Worm (Caenorhabditis elegans) whole organism, early embryonic: ENCODE measurements around the gene T04C9.1.

ENCODE experiments used
- B0310.2 ChIP-seq: sonication (generic microtip); optimal IDR thresholded peaks from 2 replicates; lab custom pipeline; 2016; ENCODE audit warnings: mild to moderate bottlenecking, missing genetic modification characterization, missing compliant biosample characterization
- F13C5.2 ChIP-seq: sonication (generic microtip); optimal IDR thresholded peaks from 2 replicates; lab custom pipeline; 2017; ENCODE audit warnings: mild to moderate bottlenecking, missing genetic modification characterization, inconsistent platforms, missing compliant biosample characterization
- aly-1 ChIP-seq: sonication (generic microtip); optimal IDR thresholded peaks from 2 replicates; lab custom pipeline; 2016; ENCODE audit warnings: missing genetic modification characterization, missing compliant biosample characterization
- ama-1 ChIP-seq: fragments of 150-350 bp; optimal IDR thresholded peaks from 2 replicates; lab custom pipeline; 2014
- ceh-13 ChIP-seq: fragments of 200-800 bp; sonication (Bioruptor generic); optimal IDR thresholded peaks from 2 replicates; lab custom pipeline; 2018; ENCODE audit warnings: mild to moderate bottlenecking, missing genetic modification characterization, missing compliant biosample characterization
- ceh-36 ChIP-seq: sonication (generic microtip); optimal IDR thresholded peaks from 2 replicates; lab custom pipeline; 2016; ENCODE audit warnings: missing genetic modification characterization, inconsistent platforms, missing compliant biosample characterization
- ets-7 ChIP-seq: sonication (generic microtip); optimal IDR thresholded peaks from 2 replicates; lab custom pipeline; 2016; ENCODE audit warnings: missing genotype, missing genetic modification characterization, missing compliant biosample characterization
- flt-1 ChIP-seq: fragments of 200-800 bp; sonication (Bioruptor generic); IDR thresholded peaks from 2 replicates; pipeline ENCODE4 v1.3.6; 2022; ENCODE audit warnings: missing genetic modification characterization, missing compliant biosample characterization
- hmg-4 ChIP-seq: fragments of 200-800 bp; sonication (Bioruptor generic); optimal IDR thresholded peaks from 2 replicates; lab custom pipeline; 2018; ENCODE audit warnings: mild to moderate bottlenecking, missing genetic modification characterization, missing compliant biosample characterization
- hnd-1 ChIP-seq: sonication (generic microtip); optimal IDR thresholded peaks from 2 replicates; lab custom pipeline; 2016; ENCODE audit warnings: missing genetic modification characterization, missing compliant biosample characterization
- pes-1 ChIP-seq: fragments of 200-800 bp; sonication (Bioruptor generic); IDR thresholded peaks from 2 replicates; pipeline ENCODE4 v1.3.6; 2022; ENCODE audit warnings: missing genetic modification reagents, missing genetic modification characterization, missing compliant biosample characterization
- sea-1 ChIP-seq: fragments of 200-800 bp; sonication (Bioruptor generic); conservative IDR thresholded peaks from 2 replicates; pipeline ENCODE4 v1.3.6; 2022; ENCODE audit warnings: missing genetic modification characterization, missing compliant biosample characterization
- tbx-11 ChIP-seq: fragments of 200-800 bp; sonication (Bioruptor generic); IDR thresholded peaks from 2 replicates; pipeline ENCODE4 v1.3.6; 2022; ENCODE audit warnings: missing genetic modification characterization, missing compliant biosample characterization
- tbx-37 ChIP-seq: fragments of 200-800 bp; sonication (Bioruptor generic); conservative IDR thresholded peaks from 2 replicates; pipeline ENCODE4 v1.3.6; 2022; ENCODE audit warnings: missing genetic modification reagents, missing genetic modification characterization, missing compliant biosample characterization

- TF ChIP-seq ama-1 (lab: Kevin White, UChicago), result no peak
- no peak for TF ChIP-seq ets-7 (tag; lab: Kevin White, UChicago)
- no peak for TF ChIP-seq F13C5.2 (tag; lab: Kevin White, UChicago)
- no peak for TF ChIP-seq hmg-4
- no peak for TF ChIP-seq flt-1
- no peak for TF ChIP-seq tbx-37
- no peak for TF ChIP-seq ceh-36 (tag; lab: Kevin White, UChicago)
- TF ChIP-seq tbx-11 (GFP tag; lab: Robert Waterston, UW), result no peak
- no peak for TF ChIP-seq aly-1 (tag; lab: Kevin White, UChicago)
- no peak for TF ChIP-seq ceh-13 (GFP tag; lab: Kevin White, UChicago)
- no peak for TF ChIP-seq sea-1 (GFP tag; lab: Robert Waterston, UW)
- no peak for TF ChIP-seq hnd-1 (tag; lab: Kevin White, UChicago)
- no peak for TF ChIP-seq B0310.2 (tag; lab: Kevin White, UChicago)
- TF ChIP-seq pes-1, result no peak
Observed at ce11 chrIII:5981407-5981806, 11.6 kb upstream of the T04C9.1 start.
